Worm (Caenorhabditis elegans) whole organism, midembryonic: ENCODE data around the gene fbxc-33.
"Not testable (repeated sequence)": the region's sequence is repeated elsewhere in the genome, so short reads cannot be mapped to it uniquely, and the experiment has no call there.

Source experiments
- T22C8.4 ChIP-seq: fragments of 200-800 bp; sonication (Bioruptor generic); IDR thresholded peaks from 2 replicates; pipeline ENCODE4 v1.3.6; 2022; ENCODE audit warnings: missing genetic modification characterization, missing compliant biosample characterization
- cog-1 ChIP-seq: sonication (generic microtip); optimal IDR thresholded peaks from 2 replicates; lab custom pipeline; 2016; ENCODE audit warnings: missing genetic modification characterization, missing compliant biosample characterization
- flt-1 ChIP-seq: fragments of 200-800 bp; sonication (Bioruptor generic); IDR thresholded peaks from 2 replicates; pipeline ENCODE4 v1.3.6; 2022; ENCODE audit warnings: missing genetic modification characterization, missing compliant biosample characterization
- klf-2 ChIP-seq: fragments of 200-800 bp; sonication (Bioruptor generic); conservative IDR thresholded peaks from 2 replicates; pipeline ENCODE4 v1.3.6; 2022; ENCODE audit warnings: missing genetic modification reagents, missing genetic modification characterization, missing compliant biosample characterization
- med-1 ChIP-seq: sonication (generic microtip); optimal IDR thresholded peaks from 2 replicates; lab custom pipeline; 2017; ENCODE audit warnings: missing genetic modification characterization, mild to moderate bottlenecking, missing compliant biosample characterization, antibody characterized with exemption, missing genetic modification reagents; ENCODE audit not compliant: insufficient read depth
- ref-1 ChIP-seq: fragments of 200-800 bp; sonication (Bioruptor generic); conservative IDR thresholded peaks from 2 replicates; pipeline ENCODE4 v1.3.6; 2022; ENCODE audit warnings: missing genetic modification reagents, missing genetic modification characterization, missing compliant biosample characterization
- tab-1 ChIP-seq: fragments of 200-800 bp; sonication (Bioruptor generic); IDR thresholded peaks from 2 replicates; pipeline ENCODE4 v1.3.6; 2022; ENCODE audit warnings: missing genetic modification characterization, missing compliant biosample characterization
- ztf-23 ChIP-seq: fragments of 200-800 bp; sonication (Bioruptor generic); IDR thresholded peaks from 2 replicates; pipeline ENCODE4 v1.3.6; 2022; ENCODE audit warnings: missing genetic modification reagents, missing genetic modification characterization, missing compliant biosample characterization
- ztf-29 ChIP-seq: fragments of 200-800 bp; sonication (Bioruptor generic); IDR thresholded peaks from 2 replicates; pipeline ENCODE4 v1.3.6; 2022; ENCODE audit warnings: missing genetic modification reagents, missing genetic modification characterization, missing compliant biosample characterization

The fbxc-33 gene

DNA sequence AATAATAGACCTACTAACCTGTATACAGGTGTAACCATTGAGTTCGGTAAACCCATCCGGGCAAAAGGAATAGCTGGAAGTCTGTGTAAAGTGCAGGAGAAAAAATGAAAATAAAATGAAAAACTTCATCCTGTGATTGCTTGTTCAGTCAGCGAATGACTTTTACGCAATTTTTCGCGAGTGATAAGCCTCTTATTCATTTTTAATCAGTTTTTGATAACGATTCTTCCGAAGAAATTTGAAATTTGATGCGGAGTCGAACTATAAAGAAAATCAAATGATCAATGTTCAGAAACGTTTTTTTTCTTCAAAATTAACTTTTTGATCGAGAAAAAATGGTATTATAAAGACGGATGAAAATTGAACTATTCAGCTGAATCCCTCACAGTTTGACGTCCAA lies 9.3 kb downstream of the fbxc-33 start:
- no peak for TF ChIP-seq klf-2 (GFP tag; lab: Robert Waterston, UW)
- no peak for TF ChIP-seq med-1 (GFP tag; lab: Kevin White, UChicago)
- TF ChIP-seq tab-1 (GFP tag; lab: Robert Waterston, UW), result no peak
- no peak for TF ChIP-seq ref-1 (GFP tag; lab: Robert Waterston, UW)
- no peak for TF ChIP-seq cog-1 (tag; lab: Kevin White, UChicago)
- TF ChIP-seq ztf-23, result no peak
- no peak for TF ChIP-seq flt-1
- TF ChIP-seq ztf-29 (GFP tag; lab: Robert Waterston, UW), result no peak
- TF ChIP-seq T22C8.4 (GFP tag; lab: Robert Waterston, UW), result no peak

DNA sequence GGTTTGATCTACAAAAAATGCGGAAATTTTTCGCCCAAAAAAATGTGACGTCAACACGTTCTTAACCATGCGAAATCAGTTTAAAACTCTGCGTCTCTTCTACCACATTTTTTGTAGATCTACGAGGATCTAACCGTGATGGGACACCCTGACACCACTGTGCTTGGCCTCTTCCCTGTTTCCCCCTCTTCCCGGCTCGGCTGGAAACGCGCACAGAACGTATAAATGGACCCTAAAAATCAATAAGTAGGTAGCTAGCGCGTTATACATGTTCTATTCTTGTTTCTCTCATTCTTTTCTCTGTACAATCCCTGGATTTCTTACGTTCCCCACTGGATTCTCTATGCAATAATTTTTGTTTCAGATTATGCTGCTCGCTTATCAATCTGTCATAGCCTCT lies 10.0 kb downstream of the fbxc-33 start, which contains the start of gene fbxc-28:
Gene fbxc-28, plus strand, starts transcription at position 301 of the 400 bp plus-strand sequence.
- TF ChIP-seq ref-1 (GFP tag; lab: Robert Waterston, UW), result no peak
- TF ChIP-seq ztf-29 (GFP tag; lab: Robert Waterston, UW), result no peak
- TF ChIP-seq cog-1 (tag; lab: Kevin White, UChicago), result no peak
- no peak for TF ChIP-seq ztf-23
- TF ChIP-seq flt-1, result no peak
- TF ChIP-seq med-1 (GFP tag; lab: Kevin White, UChicago), result no peak
- no peak for TF ChIP-seq klf-2 (GFP tag; lab: Robert Waterston, UW)
- no peak for TF ChIP-seq T22C8.4 (GFP tag; lab: Robert Waterston, UW)
- no peak for TF ChIP-seq tab-1 (GFP tag; lab: Robert Waterston, UW)

DNA sequence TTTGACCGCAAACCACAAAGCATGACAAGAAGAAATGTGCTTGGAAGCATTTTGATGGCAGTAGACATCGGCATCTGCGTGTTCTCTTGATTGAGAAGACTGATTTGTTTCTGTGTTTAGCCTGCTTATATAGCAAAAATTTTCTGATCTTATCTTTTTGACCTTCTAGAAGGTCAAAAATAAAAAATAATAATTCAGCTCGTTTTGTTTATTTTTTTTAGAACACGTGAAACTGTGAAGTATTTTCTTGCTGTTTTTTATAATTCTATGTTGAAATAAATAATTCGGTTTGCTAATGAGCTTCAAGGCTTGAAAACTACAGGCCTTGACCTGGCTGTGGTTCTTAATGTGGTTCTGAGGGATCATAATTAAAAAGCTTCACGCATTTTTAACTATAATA lies 13.9 kb downstream of the fbxc-33 start, which contains the start of gene R07C3.13:
Gene R07C3.13, minus strand, starts transcription at position 101 of the 400 bp plus-strand sequence.
- TF ChIP-seq tab-1 (GFP tag; lab: Robert Waterston, UW) (no peak), cog-1 (tag; lab: Kevin White, UChicago) (no peak)

DNA sequence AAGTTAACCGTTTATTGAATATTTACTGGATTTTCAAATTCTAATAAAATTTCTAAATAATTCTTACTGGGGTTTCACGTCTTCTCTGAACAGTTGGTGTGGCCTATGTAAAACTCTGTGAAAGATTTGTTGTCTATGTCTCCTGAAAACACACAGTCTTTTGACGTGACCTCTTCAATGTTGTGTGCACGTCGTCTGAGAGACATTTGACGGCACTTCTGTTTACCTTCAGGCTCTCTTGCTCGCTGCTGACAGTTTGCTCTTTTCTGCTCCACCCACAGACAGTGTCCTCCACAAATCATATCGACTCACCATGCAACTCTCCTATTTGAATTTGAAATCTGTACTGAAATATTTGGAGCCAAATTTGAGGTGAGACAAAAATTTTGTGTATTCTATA lies 17.4 kb downstream of the fbxc-33 start, which contains the start of gene fbxc-34:
Gene fbxc-34, plus strand, starts transcription at position 301 of the 400 bp plus-strand sequence.
- TF ChIP-seq klf-2 (GFP tag; lab: Robert Waterston, UW); tab-1 (GFP tag; lab: Robert Waterston, UW); med-1 (GFP tag; lab: Kevin White, UChicago): not testable (repeated sequence)

DNA sequence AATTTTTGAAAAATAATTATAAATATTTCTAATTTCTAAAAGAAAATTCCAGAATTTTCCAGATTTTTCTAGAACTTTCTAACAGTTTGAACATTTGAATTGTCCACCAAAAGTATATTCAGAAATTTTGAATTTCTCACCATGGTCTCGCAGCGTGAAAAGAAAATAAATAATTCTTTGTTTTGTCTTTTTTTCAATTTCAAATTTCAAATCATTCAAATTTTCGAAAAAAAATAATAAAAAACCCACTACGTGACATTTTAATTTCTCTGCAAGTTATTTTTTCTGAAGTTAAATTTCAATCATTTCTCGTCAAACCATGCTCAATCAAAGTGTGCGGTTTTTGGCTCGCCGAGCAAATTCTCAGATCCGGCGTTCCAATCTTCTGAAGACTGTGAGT lies 19.2 kb downstream of the fbxc-33 start, which contains the start of gene acs-15:
Gene acs-15, plus strand, starts transcription at position 301 of the 400 bp plus-strand sequence.
- TF ChIP-seq cog-1 (tag; lab: Kevin White, UChicago) (no peak), ztf-23 (no peak)

DNA sequence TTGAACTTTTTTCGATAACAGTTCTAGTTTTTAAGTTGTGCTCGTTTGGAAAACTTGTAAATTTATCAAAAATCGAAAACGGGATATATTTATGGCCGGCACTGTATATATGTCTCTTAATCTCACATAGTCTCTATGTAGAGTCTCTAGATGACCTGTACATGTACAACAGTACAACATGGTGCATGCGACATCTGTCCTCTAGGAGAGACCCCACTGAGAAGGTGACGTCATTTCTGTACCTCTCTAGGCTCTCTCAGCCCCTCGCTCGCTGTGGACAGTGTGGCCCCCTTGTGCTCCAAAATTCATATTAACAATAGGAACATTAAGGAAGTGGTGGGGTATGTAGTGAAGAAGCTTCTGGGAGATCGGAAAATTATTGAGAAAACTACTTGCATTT lies 23.8 kb downstream of the fbxc-33 start:
- no peak for TF ChIP-seq ref-1 (GFP tag; lab: Robert Waterston, UW)
- TF ChIP-seq flt-1, result peak; percentile 54; the same call in 1 of the 2 replicates

DNA sequence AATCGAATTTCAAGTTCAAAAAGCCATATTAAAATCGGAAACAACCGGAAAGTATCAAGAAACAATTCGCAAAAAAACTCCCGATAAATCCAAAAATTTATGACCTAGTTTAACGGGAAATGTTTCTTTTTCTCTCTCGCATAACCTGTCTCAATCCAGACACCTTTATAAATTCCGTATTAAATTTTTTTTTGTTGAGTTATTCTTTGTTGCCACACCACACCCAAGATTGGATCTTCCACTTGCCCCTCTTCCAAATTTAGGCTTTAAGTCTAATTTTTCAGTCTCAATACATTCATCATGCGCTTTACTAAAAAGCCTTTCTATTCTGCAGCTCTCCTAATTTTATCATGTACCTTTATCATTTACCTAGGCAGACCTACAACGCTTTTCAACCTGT lies 25.1 kb downstream of the fbxc-33 start, which contains the start of gene R07C3.3:
Gene R07C3.3, plus strand, starts transcription at position 301 of the 400 bp plus-strand sequence.
- no peak for TF ChIP-seq flt-1
- no peak for TF ChIP-seq ref-1 (GFP tag; lab: Robert Waterston, UW)
- no peak for TF ChIP-seq ztf-23
- TF ChIP-seq T22C8.4 (GFP tag; lab: Robert Waterston, UW), result no peak
- TF ChIP-seq tab-1 (GFP tag; lab: Robert Waterston, UW), result no peak
- TF ChIP-seq cog-1 (tag; lab: Kevin White, UChicago), result no peak
- no peak for TF ChIP-seq klf-2 (GFP tag; lab: Robert Waterston, UW)
- TF ChIP-seq ztf-29 (GFP tag; lab: Robert Waterston, UW), result no peak
- no peak for TF ChIP-seq med-1 (GFP tag; lab: Kevin White, UChicago)

DNA sequence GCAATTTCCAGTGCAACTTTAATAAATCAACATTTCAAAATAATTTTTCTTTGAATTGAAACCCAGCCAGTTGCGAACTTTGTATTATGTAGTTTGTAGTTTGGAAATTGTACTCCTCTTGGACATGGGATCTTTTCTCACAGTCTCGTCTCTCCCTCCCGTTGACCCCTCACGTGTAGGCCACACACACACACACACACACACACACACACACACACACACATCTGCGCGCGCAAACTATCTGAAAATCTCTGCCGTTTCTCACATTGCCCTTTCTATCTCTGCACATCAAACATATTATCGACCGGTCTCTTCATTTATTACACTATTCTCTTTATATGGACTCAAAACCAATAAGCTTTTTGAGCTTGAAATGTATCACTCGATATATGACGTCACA lies 27.3 kb downstream of the fbxc-33 start, which contains the start of gene fbxc-36:
Gene fbxc-36, plus strand, starts transcription at position 205 of the 400 bp plus-strand sequence.
- TF ChIP-seq ztf-29 (GFP tag; lab: Robert Waterston, UW) (no peak), ztf-23 (no peak), ref-1 (GFP tag; lab: Robert Waterston, UW) (no peak), T22C8.4 (GFP tag; lab: Robert Waterston, UW) (no peak), med-1 (GFP tag; lab: Kevin White, UChicago) (no peak), cog-1 (tag; lab: Kevin White, UChicago) (no peak), tab-1 (GFP tag; lab: Robert Waterston, UW) (no peak), flt-1 (no peak), klf-2 (GFP tag; lab: Robert Waterston, UW) (no peak)

DNA sequence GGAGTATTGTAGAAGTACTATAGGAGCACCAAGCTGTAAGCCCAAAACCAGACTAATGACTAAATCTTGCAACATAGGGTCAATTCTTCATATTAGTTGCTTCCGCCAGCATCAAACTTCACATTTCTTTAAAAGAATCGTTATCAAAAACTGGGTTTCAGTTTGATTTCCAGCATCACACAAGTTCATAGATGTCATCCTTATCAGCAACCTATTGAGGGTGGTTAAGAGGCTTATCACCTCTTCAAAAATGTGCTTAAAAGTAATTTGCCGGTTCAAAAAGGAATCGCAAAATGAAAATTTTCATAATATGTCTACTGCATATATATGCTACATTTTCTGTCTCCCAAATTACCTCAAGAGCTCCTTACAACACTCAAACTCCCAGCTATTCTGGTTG lies 30.3 kb downstream of the fbxc-33 start, which contains the start of gene clec-43:
Gene clec-43, plus strand, starts transcription at position 294 of the 400 bp plus-strand sequence.
- TF ChIP-seq ref-1 (GFP tag; lab: Robert Waterston, UW) (no peak), klf-2 (GFP tag; lab: Robert Waterston, UW) (no peak), tab-1 (GFP tag; lab: Robert Waterston, UW) (no peak), med-1 (GFP tag; lab: Kevin White, UChicago) (no peak), flt-1 (no peak), ztf-23 (no peak), T22C8.4 (GFP tag; lab: Robert Waterston, UW) (no peak), ztf-29 (GFP tag; lab: Robert Waterston, UW) (no peak), cog-1 (tag; lab: Kevin White, UChicago) (no peak)

DNA sequence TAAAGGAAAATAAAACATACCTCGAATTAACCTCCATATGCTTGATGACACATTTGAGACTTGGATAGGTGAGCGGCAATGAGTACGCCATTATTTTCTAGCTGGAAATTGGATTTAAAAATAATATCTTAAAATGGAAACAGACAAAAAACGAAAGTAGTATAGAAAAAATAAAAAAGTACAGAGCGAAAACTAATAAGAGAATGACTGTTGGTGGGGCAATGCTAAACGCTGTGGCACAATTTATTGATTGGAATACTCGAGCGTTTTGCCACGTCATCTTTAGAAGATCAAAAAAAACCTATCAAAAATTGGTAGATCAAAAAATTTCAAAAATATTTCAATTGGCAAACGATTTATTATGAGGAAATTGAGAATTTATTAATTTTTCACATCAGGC lies 34.6 kb downstream of the fbxc-33 start, which contains the start of gene fbxc-32:
Gene fbxc-32, minus strand, starts transcription at position 101 of the 400 bp plus-strand sequence.
- TF ChIP-seq ztf-23 (no peak), cog-1 (tag; lab: Kevin White, UChicago) (no peak), flt-1 (no peak), ref-1 (GFP tag; lab: Robert Waterston, UW) (no peak), klf-2 (GFP tag; lab: Robert Waterston, UW) (no peak), med-1 (GFP tag; lab: Kevin White, UChicago) (no peak), T22C8.4 (GFP tag; lab: Robert Waterston, UW) (no peak), ztf-29 (GFP tag; lab: Robert Waterston, UW) (no peak), tab-1 (GFP tag; lab: Robert Waterston, UW) (no peak)
